Fruit fly (Drosophila melanogaster): ENCODE data around the gene ymp.

The ymp gene

DNA sequence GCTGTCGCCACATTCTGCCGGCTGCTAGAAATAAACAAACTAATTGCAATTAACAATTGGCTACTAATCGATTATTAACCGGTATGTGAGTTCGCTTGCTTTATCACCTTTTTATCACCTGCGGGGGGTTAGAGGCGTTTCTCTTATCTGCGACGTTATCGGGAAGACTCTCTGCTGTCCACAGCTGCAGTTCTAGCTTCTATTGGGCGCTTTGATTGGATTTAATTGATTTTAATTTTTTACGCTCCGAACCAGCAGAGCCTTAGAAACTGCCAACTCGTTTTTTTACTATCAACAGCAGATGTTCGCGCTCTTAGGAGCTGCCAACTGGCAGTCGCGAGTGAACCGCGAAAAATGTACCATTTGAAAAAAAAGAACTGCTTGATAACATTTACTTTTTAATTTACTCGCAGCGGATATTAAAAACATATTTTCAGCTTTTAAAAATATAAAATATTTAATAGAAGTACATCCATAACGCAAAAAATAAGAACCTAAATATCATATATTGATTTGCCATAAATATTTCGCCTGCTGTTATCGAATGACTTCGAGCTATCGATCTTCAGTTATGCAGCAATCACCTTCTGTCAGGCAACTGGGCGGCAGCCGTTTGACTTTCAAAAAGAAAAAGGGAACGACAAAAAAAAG, 17.8 kb upstream of the ymp start, which contains the start of gene Ssadh:
TSS of gene Ssadh (minus strand) at position 300 of the 651 bp plus-strand sequence.
- no peak for TF ChIP-seq noc (tag; optimal IDR thresholded peaks at IDR 0.05)

DNA sequence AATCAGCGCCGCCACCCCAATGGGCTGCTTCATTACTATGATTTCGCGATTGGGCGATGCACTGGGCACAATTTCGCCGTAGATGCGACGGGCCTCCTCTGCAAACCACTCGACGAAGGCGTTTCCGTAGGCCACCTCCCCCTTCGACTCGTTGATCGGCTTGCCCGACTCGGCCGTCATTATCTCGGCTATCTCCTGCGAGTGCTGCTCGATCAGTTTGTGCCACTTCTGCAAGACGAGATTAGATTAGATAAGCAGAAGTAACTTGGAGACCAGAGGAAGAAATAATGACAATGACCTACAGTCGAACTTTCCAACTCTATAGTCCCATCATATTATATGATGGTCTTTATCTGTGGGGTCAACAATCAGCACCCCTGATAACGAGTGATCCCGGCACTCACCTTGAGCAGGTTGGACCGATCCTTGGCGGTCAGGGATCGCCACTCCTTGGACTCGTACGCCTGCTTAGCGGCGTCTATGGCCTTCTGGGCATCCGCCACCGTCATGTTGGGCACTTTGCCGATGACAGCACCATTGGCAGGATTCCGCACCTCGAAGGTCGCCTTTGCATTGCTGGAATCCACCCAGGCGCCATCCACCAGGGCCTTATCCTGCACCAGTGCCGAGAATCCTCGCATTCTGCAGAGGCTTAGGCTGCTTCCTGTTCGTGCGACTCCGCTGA, 17.2 kb upstream of the ymp start:
- TF ChIP-seq noc (tag; optimal IDR thresholded peaks at IDR 0.05), result no peak

dm6 chr3R:25623800-25624791, 15.2 kb upstream of the ymp start, which contains the start of gene Npl4:
Gene Npl4 (minus strand): TSS chr3R:25624662.
- TF ChIP-seq noc (tag; optimal IDR thresholded peaks at IDR 0.05), result no peak

DNA sequence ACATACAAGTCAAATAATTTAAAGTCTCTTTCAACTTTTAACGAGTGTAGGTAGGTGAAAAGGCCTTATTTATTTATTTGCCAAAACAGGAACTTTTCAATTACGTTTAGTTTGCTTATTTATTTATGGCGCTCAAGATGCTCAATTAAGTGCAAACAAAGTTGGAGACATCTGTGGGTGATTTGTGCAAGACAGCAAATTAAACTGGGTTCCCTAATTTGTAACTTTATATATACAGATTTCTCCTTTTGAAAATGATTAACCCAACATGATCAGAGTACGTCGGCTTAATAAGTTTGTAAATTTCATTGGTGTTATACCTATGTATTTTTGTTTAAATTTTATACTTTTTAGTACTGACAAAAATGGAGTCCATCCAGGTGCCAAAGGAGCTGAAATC, 9.2 kb upstream of the ymp start, which contains the start of gene CG5071:
TSS of gene CG5071 (plus strand) at position 301 of the 400 bp plus-strand sequence.
- TF ChIP-seq noc (tag; optimal IDR thresholded peaks at IDR 0.05), result no peak

DNA sequence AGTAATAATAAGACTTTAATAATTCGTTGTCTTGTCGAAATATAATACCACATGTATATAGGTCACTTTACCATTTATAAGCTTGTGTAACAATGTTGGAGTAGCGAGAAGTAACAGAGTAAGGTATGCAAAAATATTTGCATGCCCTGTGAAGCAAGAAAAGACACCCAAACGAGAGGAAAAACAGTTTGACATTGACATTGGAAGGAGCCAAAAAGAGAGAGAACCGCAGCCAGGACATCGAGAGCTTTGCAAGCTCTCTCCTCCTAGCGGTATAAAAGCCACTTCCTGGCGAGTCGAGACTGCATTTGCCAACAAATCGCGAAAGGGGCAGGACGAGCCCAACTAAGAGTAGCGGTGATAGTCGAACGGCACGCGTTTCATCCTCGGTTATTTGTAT, 4.4 kb upstream of the ymp start, which contains the start of gene CG5079:
TSS of gene CG5079 (plus strand) at position 301 of the 400 bp plus-strand sequence.
- no peak for TF ChIP-seq noc (tag; optimal IDR thresholded peaks at IDR 0.05)

dm6 chr3R:25596274-25597034, 12.5 kb downstream of the ymp start:
- TF ChIP-seq noc (tag; optimal IDR thresholded peaks at IDR 0.05), result no peak

DNA sequence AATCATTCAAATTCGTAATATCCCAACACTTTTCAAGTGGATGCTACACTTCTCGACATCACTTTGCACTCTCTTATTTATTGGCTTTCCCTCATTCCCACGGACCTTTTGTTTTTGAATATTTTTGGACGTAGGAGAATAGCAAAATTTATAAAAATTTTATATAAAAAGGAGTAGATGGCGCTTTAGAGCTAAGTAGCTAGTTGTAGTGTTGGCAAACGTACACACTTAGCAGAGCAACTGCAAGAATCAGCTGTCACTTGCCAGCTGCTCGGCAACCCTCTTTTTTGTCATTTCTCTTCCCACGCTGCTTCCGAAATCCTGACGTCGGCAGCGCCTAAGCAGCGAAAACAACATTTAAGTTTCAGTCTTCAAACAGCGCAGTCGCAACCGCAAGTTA, 14.8 kb downstream of the ymp start:
- TF ChIP-seq noc (tag; optimal IDR thresholded peaks at IDR 0.05), result no peak

- TF ChIP-seq noc (tag; optimal IDR thresholded peaks at IDR 0.05), result no peak
These were observed 17.4 kb downstream of the ymp start for dm6 chr3R:25591500-25591899.

DNA sequence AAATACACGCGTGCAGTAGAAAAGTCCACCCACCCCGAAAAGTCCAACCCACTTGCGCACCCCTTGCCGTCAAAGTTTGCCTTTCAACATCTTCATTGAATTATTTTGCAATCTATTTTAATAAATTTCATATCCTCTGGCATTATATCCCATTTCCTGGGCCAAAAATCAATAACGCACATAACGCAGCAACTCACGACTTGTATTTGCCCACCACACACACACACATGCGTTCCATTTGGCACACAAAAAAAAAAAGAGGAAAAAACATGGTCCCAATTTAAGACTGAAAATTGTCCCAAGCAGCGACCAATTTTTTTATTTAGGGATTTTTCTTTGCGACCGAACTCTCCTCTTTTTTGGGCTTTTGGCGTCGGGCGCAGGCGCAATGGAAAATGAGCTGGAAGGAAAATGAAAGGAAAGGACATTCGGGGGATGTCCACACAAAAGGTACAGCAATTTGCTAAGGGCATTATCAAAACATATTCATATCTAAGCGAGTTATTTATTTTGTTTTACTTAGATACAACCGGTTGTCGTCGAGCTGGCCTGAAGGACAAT, 18.0 kb downstream of the ymp start:
- TF ChIP-seq noc (tag; optimal IDR thresholded peaks at IDR 0.05), result no peak

DNA sequence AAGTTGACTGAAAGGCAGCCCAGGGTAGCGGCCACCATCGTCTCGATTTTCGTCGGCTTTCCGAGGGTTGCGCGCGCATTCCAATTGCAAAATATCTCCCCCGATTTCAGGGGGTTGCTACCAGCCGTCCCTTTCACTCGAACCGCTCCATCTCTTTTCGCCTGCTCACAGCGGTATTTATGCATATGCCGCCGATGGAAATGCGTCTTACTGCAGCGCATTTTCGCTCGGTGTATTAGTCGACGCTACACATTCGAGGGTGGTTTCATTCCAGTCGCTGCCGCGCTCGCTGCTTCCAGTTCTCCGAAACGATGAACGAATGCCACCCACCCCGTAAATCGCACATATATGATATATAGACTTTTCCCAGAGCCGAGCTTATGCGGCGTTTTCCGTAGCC, 19.8 kb downstream of the ymp start:
- TF ChIP-seq noc (tag; optimal IDR thresholded peaks at IDR 0.05), result no peak

dm6 chr3R:25588493-25588892, 20.4 kb downstream of the ymp start:
- TF ChIP-seq noc (tag; optimal IDR thresholded peaks at IDR 0.05), result no peak

DNA sequence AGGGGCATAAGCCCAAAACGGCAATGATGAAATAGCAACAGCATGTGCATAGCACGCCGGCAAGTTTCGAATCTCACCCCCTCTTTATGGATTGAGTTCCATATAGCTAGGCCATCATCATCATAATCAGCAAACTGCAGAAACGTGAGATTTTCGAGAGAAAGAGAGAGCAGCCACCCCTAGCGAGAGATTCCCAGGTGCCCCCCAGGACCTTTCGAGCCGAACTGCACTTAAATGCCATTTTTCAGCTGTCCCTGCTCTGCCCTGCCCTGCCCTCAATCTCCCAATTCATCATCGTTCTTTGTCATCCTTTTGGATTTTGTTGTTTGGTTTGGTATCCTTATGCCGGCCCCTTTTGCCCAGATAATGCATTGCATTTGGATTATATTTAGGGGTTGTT, 21.2 kb downstream of the ymp start:
- no peak for TF ChIP-seq noc (tag; optimal IDR thresholded peaks at IDR 0.05)

DNA sequence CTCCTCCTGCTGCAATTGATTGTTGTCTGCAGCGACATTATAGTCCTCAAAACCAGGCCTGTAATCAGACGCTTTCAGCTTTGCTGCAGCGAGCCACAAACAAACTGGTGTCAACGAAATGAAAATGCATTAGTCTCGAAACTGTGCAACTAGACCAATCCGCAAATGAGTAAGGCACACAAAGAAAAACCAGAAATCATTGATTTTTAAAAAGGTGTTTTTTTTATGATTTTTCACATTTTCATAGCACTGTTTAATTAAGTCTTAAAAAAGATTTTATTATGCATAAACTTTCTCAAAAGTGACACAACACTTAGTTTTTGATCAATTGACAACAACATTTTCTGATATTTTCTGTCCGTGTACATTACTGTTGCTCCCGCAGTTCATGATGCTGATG, 25.8 kb downstream of the ymp start, which contains the start of gene CG4582:
TSS of gene CG4582 (minus strand) at position 101 of the 400 bp plus-strand sequence.
- TF ChIP-seq noc (tag; optimal IDR thresholded peaks at IDR 0.05), result no peak

DNA sequence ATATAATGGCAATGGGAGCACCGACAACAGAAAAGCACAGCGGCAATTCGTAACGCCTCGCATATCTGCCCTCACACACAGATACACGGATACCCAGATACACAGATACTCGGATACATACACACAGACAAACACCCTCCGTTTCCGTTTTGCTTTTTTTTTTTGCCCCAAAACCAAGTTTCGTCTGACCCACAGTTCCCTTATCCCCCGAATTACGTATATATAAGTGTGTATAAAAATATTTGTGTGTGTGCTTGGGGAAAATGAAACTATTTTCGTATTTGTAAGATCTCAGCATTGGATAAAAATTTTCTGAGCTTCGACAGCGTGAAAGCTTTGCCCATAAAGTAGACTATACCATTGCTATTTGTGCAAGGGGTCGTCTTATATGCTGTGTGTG, 49.6 kb downstream of the ymp start:
- no peak for TF ChIP-seq noc (tag; optimal IDR thresholded peaks at IDR 0.05)

Measured in whole organism, larva.